Fruit fly (Drosophila melanogaster): ENCODE measurements around the gene psh.

psh gene

DNA sequence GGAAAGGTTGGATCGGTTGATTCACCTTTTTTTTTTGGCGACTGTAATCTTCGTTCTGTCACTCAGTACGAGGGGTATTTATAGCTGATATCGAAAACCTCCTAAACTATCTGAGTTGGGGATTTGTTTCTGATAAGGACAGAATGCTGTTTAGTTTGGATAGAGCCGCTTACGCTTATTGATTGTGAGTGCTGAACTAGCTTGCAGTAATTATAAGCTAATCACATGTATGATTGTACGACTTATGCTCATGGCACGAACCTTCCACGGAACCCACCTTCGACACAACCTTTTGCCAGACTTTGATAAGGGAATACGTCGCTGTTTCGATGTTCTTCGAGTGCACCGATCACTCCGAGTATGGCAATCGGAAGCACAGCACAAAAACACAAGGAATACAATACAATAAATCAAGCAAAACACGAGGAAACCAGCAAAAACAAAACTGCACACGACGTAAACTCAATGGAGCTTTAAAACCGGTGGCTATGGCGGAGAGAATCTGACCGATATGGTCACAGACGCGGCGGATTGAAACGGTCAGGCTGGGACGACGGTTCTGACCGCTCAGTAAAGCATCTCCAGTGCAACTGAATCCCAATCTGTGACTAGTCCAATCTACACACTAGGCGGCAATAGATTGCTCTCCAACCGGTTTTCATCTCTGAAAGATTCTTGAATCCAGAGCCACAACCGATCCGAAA is at the start of gene psh:
psh (minus strand) TSS at position 566 of the 704 bp plus-strand sequence.
- no peak for TF ChIP-seq CG17801 (GFP tag; optimal IDR thresholded peaks at IDR 0.05; ENCODE audit: partially characterized antibody)

DNA sequence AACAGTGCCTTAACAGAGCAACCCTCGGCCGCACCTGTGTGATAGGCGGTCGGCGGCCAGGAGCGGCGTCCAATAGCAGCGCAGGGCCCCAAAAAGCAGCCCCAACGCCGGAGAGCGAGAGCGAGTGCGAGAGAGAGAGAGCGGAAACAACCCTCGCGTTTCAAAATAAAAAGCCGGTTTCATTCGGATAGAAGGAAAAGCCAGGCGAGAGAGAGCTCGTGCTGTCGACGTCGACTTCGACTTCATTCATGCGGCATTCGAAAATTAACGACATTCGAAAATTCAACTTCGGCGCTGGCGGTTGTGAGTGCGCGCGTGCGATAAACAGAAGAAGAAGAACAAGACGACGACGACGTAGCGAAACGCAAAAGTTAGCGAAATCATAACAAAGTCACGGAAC is 47.7 kb upstream of the psh start:
- TF ChIP-seq CG17801 (GFP tag; optimal IDR thresholded peaks at IDR 0.05; ENCODE audit: partially characterized antibody) = no peak

- TF ChIP-seq CG17801 (GFP tag; optimal IDR thresholded peaks at IDR 0.05; ENCODE audit: partially characterized antibody) = no peak
Observed at dm6 chrX:18533308-18533707, 46.6 kb upstream of the psh start.

- no peak for TF ChIP-seq CG17801 (GFP tag; optimal IDR thresholded peaks at IDR 0.05; ENCODE audit: partially characterized antibody)
Observed at dm6 chrX:18528166-18528733, 41.5 kb upstream of the psh start, which contains the start of the genes CG15042 and CG15047. Gene CG15042 (minus strand): TSS chrX:18528266. Gene CG15047 (plus strand): TSS chrX:18528683.

- TF ChIP-seq CG17801 (GFP tag; optimal IDR thresholded peaks at IDR 0.05; ENCODE audit: partially characterized antibody) = no peak
Observed at dm6 chrX:18524594-18525266, 38.0 kb upstream of the psh start.

dm6 chrX:18523146-18523812 is 36.6 kb upstream of the psh start:
- no peak for TF ChIP-seq CG17801 (GFP tag; optimal IDR thresholded peaks at IDR 0.05; ENCODE audit: partially characterized antibody)

- TF ChIP-seq CG17801 (GFP tag; optimal IDR thresholded peaks at IDR 0.05; ENCODE audit: partially characterized antibody) = no peak
Observed at dm6 chrX:18522395-18523104, 35.8 kb upstream of the psh start, which contains the start of gene CG6481. Gene CG6481 (minus strand): TSS chrX:18522445.

- no peak for TF ChIP-seq CG17801 (GFP tag; optimal IDR thresholded peaks at IDR 0.05; ENCODE audit: partially characterized antibody)
Observed at dm6 chrX:18520360-18520759, 33.6 kb upstream of the psh start.

- no peak for TF ChIP-seq CG17801 (GFP tag; optimal IDR thresholded peaks at IDR 0.05; ENCODE audit: partially characterized antibody)
Observed at dm6 chrX:18517415-18517814, 30.7 kb upstream of the psh start.

DNA sequence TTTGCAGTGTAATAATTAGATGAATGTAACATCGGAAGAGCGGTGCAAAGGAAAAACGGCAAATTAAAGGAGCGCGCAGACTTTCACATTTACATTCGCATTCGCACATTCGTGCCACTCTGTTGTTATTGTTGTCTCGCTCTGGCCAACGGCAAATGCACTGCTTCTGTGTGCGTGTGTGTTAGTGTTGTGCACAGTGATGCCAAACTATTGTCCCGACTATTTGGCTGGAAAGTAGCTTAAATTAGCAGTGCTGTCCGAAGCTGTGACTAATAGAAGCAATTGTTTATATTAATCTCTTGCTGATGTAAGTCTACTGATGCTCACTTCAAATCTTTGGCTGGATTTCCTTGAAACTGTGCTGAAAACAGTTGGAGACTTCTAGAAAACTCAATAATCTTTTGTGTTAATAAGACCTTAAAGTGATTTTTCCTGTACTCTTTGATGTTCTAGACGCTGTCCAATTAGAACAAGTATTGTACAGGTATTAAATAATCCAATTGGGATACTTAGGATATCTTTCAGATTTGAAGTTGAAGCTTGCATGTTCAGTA is 29.3 kb upstream of the psh start:
- no peak for TF ChIP-seq CG17801 (GFP tag; optimal IDR thresholded peaks at IDR 0.05; ENCODE audit: partially characterized antibody)

DNA sequence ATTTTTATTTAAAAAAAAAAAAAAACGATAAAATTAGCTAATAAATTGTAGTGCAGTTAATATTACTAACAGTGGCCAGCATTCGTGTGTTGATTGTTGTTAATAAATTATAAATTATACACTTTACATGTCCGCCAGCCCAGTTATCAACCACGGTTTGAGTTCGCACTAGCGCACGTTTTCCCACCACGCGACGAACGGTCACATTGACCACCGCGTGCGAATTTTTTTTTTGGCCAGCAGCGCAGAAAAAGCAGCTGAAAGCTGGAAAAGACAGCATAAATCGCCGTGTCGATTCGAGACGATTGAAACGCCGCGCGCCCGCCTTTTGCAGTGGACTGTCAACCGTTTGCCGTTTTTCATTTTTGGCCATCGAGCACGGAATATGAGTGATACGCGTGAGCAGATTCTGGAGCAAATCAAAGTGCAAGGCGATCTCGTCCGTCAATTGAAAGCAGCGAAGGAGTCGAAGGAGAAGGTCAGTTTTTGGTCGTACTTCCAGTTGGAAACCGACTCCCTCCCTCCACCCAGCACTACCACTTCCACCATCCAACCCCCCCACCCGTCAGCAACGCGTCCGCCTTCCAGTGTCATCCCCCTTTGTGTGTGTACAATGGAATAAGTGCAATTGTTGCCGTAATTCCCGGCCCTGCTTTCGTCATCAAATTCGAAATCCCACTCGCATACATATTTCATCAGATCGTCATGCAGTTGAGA is 28.6 kb upstream of the psh start, which contains the start of the genes Bx and HisRS:
Bx (plus strand) TSS at position 224 of the 717 bp plus-strand sequence.
HisRS (plus strand) TSS at position 224 of the 717 bp plus-strand sequence.
- TF ChIP-seq CG17801 (GFP tag; optimal IDR thresholded peaks at IDR 0.05; ENCODE audit: partially characterized antibody) = no peak

DNA sequence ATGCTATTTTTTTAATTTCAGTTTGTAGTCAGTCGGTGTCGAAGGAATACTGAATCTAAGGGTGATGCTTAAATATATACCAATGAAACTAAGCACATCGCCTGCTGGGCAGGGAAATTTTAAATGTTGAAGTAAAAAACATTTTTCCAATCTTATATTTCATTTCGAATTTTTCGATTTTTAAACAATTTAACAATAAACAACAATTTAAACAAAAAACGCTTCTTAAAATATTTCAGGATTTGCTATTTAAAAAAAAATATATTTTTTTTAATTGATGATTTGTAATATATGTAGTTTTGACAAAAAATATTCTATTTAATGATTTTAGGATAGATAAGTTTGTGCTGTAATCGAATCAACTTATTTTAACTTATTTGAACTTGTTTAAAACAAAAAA is 28.0 kb upstream of the psh start, which contains the start of gene CG6470:
CG6470 (minus strand) TSS at position 101 of the 400 bp plus-strand sequence.
- TF ChIP-seq CG17801 (GFP tag; optimal IDR thresholded peaks at IDR 0.05; ENCODE audit: partially characterized antibody) = no peak

- peak; percentile 61 for TF ChIP-seq CG17801 (GFP tag; optimal IDR thresholded peaks at IDR 0.05; ENCODE audit: partially characterized antibody)
Observed at dm6 chrX:18512271-18512679, 25.6 kb upstream of the psh start, which contains the start of gene Ggt-1. Gene Ggt-1 (minus strand): TSS chrX:18512521.

DNA sequence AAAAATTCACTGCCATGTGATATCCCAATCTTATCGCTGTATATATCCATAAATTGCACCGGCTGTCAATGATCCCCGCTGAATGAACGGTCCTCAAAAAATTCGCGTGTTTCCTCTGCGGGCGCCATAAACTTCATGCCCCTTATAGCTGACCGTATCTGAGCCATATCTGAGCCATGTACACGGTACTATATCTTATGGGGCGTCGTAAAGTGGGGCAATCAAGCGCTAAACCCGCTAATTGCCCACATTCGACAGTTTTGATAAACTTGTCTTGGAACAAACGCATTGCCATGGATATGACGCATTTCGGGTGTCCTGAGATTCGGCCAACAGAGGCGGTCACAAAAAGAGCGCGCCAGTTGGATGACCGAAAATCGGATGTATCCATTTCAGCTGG is 24.2 kb upstream of the psh start:
- peak; percentile 11 for TF ChIP-seq CG17801 (GFP tag; optimal IDR thresholded peaks at IDR 0.05; ENCODE audit: partially characterized antibody)
